Fruit fly (Drosophila melanogaster): Measurements from ENCODE around the gene Cht11.

Gene Cht11

dm6 chrX:6843841-6844440, 5.4 kb downstream of the Cht11 start, which contains the start of the genes CG14435 and Tmf (continued):
- TF ChIP-seq ab (GFP tag; optimal IDR thresholded peaks at IDR 0.05) (no peak), CG11560 (tag; IDR thresholded peaks at IDR 0.05) (peak; percentile 76), jigr1 (GFP tag; IDR thresholded peaks at IDR 0.05) (peak; percentile 66; the same call in 1 of the 3 replicates), zen (tag; optimal IDR thresholded peaks at IDR 0.05) (peak; percentile 79), CG15514 (GFP tag; optimal IDR thresholded peaks at IDR 0.05) (peak; percentile 73), Hsf (GFP tag; optimal IDR thresholded peaks at IDR 0.05) (peak; percentile 74), CG8089 (GFP tag; optimal IDR thresholded peaks at IDR 0.05) (no peak), CG14710 (tag; optimal IDR thresholded peaks at IDR 0.05) (peak; percentile 91), CG17912 (GFP tag; optimal IDR thresholded peaks at IDR 0.05) (peak; percentile 12), CG17328 (GFP tag; IDR thresholded peaks at IDR 0.05) (peak; percentile 81), seq (GFP tag; IDR thresholded peaks at IDR 0.05) (peak; percentile 69), ATbp (GFP tag; optimal IDR thresholded peaks at IDR 0.05) (peak; percentile 49), CG10267 (tag; optimal IDR thresholded peaks at IDR 0.05) (peak; percentile 75), toy (GFP tag; IDR thresholded peaks at IDR 0.05) (peak; percentile 65), ato (GFP tag; IDR thresholded peaks at IDR 0.05; ENCODE audit: partially characterized antibody) (no peak; the same call in 1 of the 2 replicates), al (GFP tag; IDR thresholded peaks at IDR 0.05) (peak; percentile 84), Optix (GFP tag; IDR thresholded peaks at IDR 0.05) (0 out of 3 replicates have a peak, but pooled peaks have one; percentile 46), ase (GFP tag; IDR thresholded peaks at IDR 0.05) (peak; percentile 85), CG4820 (GFP tag; optimal IDR thresholded peaks at IDR 0.05) (peak; percentile 74), Atf3 (GFP tag; optimal IDR thresholded peaks at IDR 0.05) (peak; percentile 15), cad (GFP tag; optimal IDR thresholded peaks at IDR 0.05) (no peak), CG16779 (GFP tag; IDR thresholded peaks at IDR 0.05) (0 out of 2 replicates have a peak, but pooled peaks have one; percentile 6), CG18599 (GFP tag; optimal IDR thresholded peaks at IDR 0.05) (peak; percentile 82), crp (GFP tag; optimal IDR thresholded peaks at IDR 0.05) (peak in 1 of 2 experiments; percentile 65), twi (tag; optimal IDR thresholded peaks at IDR 0.05) (peak; percentile 75), CG3407 (GFP tag; optimal IDR thresholded peaks at IDR 0.05) (peak; percentile 54), CG17359 (tag; optimal IDR thresholded peaks at IDR 0.05) (peak; percentile 95), corto (GFP tag; optimal IDR thresholded peaks at IDR 0.05) (no peak), CG4282 (GFP tag; optimal IDR thresholded peaks at IDR 0.05) (no peak), CG6689 (GFP tag; IDR thresholded peaks at IDR 0.05) (peak; percentile 88), pzg (GFP tag; optimal IDR thresholded peaks at IDR 0.05) (peak; percentile 46), ap (GFP tag; IDR thresholded peaks at IDR 0.05) (peak; percentile 71), Neu2 (GFP tag; optimal IDR thresholded peaks at IDR 0.05; ENCODE audit: borderline replicate concordance) (no peak), lab (GFP tag; optimal IDR thresholded peaks at IDR 0.05) (peak; percentile 82), CG3847 (GFP tag; IDR thresholded peaks at IDR 0.05) (peak; percentile 85), CG10147 (GFP tag; optimal IDR thresholded peaks at IDR 0.05) (peak; percentile 77), fd102C (GFP tag; optimal IDR thresholded peaks at IDR 0.05) (peak; percentile 8), CG30403 (GFP tag; optimal IDR thresholded peaks at IDR 0.05) (peak; percentile 91), CG3281 (GFP tag; optimal IDR thresholded peaks at IDR 0.05) (peak; percentile 83), Hr78 (GFP tag; optimal IDR thresholded peaks at IDR 0.05) (peak in 1 of 2 experiments; percentile 46), CG2678 (tag; optimal IDR thresholded peaks at IDR 0.05) (peak; percentile 90), CG8765 (GFP tag; IDR thresholded peaks at IDR 0.05) (peak; percentile 72), CTCF (GFP tag; optimal IDR thresholded peaks at IDR 0.05) (peak; percentile 38), CG42726 (GFP tag; IDR thresholded peaks at IDR 0.05; ENCODE audit: partially characterized antibody) (0 out of 2 replicates have a peak, but pooled peaks have one; percentile 20), zf30C (GFP tag; optimal IDR thresholded peaks at IDR 0.05) (no peak), CG31441 (GFP tag; IDR thresholded peaks at IDR 0.05) (peak; percentile 85), CG31388 (GFP tag; optimal IDR thresholded peaks at IDR 0.05) (peak; percentile 17), gem (tag; optimal IDR thresholded peaks at IDR 0.05) (peak; percentile 92), CG17612 (GFP tag; IDR thresholded peaks at IDR 0.05) (peak; percentile 65; the same call in 1 of the 2 replicates)
